Worm (Caenorhabditis elegans) whole organism, midembryonic: Measurements from ENCODE around the gene cyn-17.

Source experiments
- flt-1 ChIP-seq: fragments of 200-800 bp; sonication (Bioruptor generic); IDR thresholded peaks from 2 replicates; pipeline ENCODE4 v1.3.6; 2022; ENCODE audit warnings: missing genetic modification characterization, missing compliant biosample characterization
- tab-1 ChIP-seq: fragments of 200-800 bp; sonication (Bioruptor generic); IDR thresholded peaks from 2 replicates; pipeline ENCODE4 v1.3.6; 2022; ENCODE audit warnings: missing genetic modification characterization, missing compliant biosample characterization

ce11 chrV:5780713-5781360 lies 18.6 kb upstream of the cyn-17 start, which contains the start of gene F44E7.5:
- no peak for TF ChIP-seq flt-1 (GFP tag; lab: Robert Waterston, UW)
- no peak for TF ChIP-seq tab-1 (GFP tag; lab: Robert Waterston, UW)
